Worm (Caenorhabditis elegans) whole organism, L4 larva: ENCODE measurements around the gene T04A6.3.

Experiments used
- aly-2 ChIP-seq: sonication (generic microtip); optimal IDR thresholded peaks from 2 replicates; lab custom pipeline; 2018; ENCODE audit warnings: missing biosample characterization, missing genetic modification characterization
- ceh-82 ChIP-seq: sonication (generic microtip); optimal IDR thresholded peaks from 2 replicates; lab custom pipeline; 2017; ENCODE audit warnings: missing biosample characterization, missing genetic modification characterization
- nhr-76 ChIP-seq: fragments of 150-350 bp; optimal IDR thresholded peaks from 2 replicates; lab custom pipeline; 2014; ENCODE audit warnings: missing biosample characterization, missing genetic modification characterization
- zip-11 ChIP-seq: fragments of 200-800 bp; sonication (Bioruptor generic); IDR thresholded peaks from 2 replicates; pipeline ENCODE4 v1.3.6; 2022; ENCODE audit warnings: missing genetic modification characterization, missing compliant biosample characterization

ce11 chrIII:7570083-7570695, 37.9 kb downstream of the T04A6.3 start, which contains the start of gene R13A5.7:
- no peak for TF ChIP-seq aly-2 (tag; lab: Kevin White, UChicago)
- no peak for TF ChIP-seq nhr-76 (tag; lab: Kevin White, UChicago)
- TF ChIP-seq ceh-82 (tag; lab: Kevin White, UChicago), result no peak
- TF ChIP-seq zip-11 (GFP tag; lab: Robert Waterston, UW), result no peak
